Fruit fly (Drosophila melanogaster) whole organism, embryonic: ENCODE measurements around the gene Mocs2B.
"Not testable (repeated sequence)": the region's sequence is repeated elsewhere in the genome, so short reads cannot be mapped to it uniquely, and the experiment has no call there.

Source experiments
- Aef1 ChIP-seq: fragments of 200-800 bp; sonication (Bioruptor generic); IDR thresholded peaks from 3 replicates; pipeline ENCODE4 v1.3.6; 2022; ENCODE audit warnings: missing biosample characterization, missing genetic modification characterization
- Bgb ChIP-seq: fragments of 200-800 bp; sonication (Bioruptor generic); IDR thresholded peaks from 2 replicates; pipeline ENCODE4 v1.3.6; 2022; ENCODE audit warnings: missing biosample characterization, missing genetic modification characterization; ENCODE audit not compliant: partially characterized antibody
- CG10366 ChIP-seq: fragments of 200-800 bp; sonication (Bioruptor generic); IDR thresholded peaks from 2 replicates; pipeline ENCODE4 v1.3.6; 2022; ENCODE audit warnings: missing biosample characterization, missing genetic modification characterization
- CG11560 ChIP-seq: fragments of 200-800 bp; sonication (Bioruptor generic); IDR thresholded peaks from 3 replicates; pipeline ENCODE4 v1.3.6; 2022; ENCODE audit warnings: missing biosample characterization, missing genetic modification characterization
- CG11695 ChIP-seq: fragments of 200-800 bp; sonication (Bioruptor generic); IDR thresholded peaks from 3 replicates; pipeline ENCODE4 v1.3.6; 2022; ENCODE audit warnings: missing biosample characterization, missing genetic modification characterization
- CG14860 ChIP-seq: fragments of 200-800 bp; sonication (Bioruptor generic); IDR thresholded peaks from 3 replicates; pipeline ENCODE4 v1.3.6; 2022; ENCODE audit warnings: missing biosample characterization, missing genetic modification characterization; ENCODE audit not compliant: partially characterized antibody
- CG15011 ChIP-seq: fragments of 200-800 bp; sonication (Bioruptor generic); optimal IDR thresholded peaks from 3 replicates; lab custom pipeline; 2018; ENCODE audit warnings: missing biosample characterization, mild to moderate bottlenecking, missing genetic modification characterization
- CG2889 ChIP-seq: fragments of 200-800 bp; sonication (Bioruptor generic); IDR thresholded peaks from 3 replicates; pipeline ENCODE4 v1.3.6; 2022; ENCODE audit warnings: missing biosample characterization, missing genetic modification characterization
- CG30020 ChIP-seq: fragments of 200-800 bp; optimal IDR thresholded peaks from 2 replicates; lab custom pipeline; 2019; ENCODE audit warnings: missing biosample characterization, mild to moderate bottlenecking, missing genetic modification characterization, moderate library complexity
- CG32532 ChIP-seq: fragments of 200-800 bp; sonication (Bioruptor generic); IDR thresholded peaks from 2 replicates; pipeline ENCODE4 v1.3.6; 2022; ENCODE audit warnings: missing biosample characterization, missing genetic modification characterization
- CG33213 ChIP-seq: fragments of 200-800 bp; sonication (Bioruptor generic); optimal IDR thresholded peaks from 3 replicates; lab custom pipeline; 2016; ENCODE audit warnings: missing biosample characterization, missing genetic modification characterization
- CG34422 ChIP-seq: fragments of 200-800 bp; sonication (Bioruptor generic); IDR thresholded peaks from 3 replicates; pipeline ENCODE4 v1.3.6; 2022; ENCODE audit warnings: missing biosample characterization, missing genetic modification characterization
- CG3726 ChIP-seq: fragments of 200-800 bp; sonication (Bioruptor generic); IDR thresholded peaks from 3 replicates; pipeline ENCODE4, ENCODE4 v1.3.6; 2022; ENCODE audit warnings: missing biosample characterization, missing genetic modification characterization
- CG6254 ChIP-seq: fragments of 200-800 bp; sonication (Bioruptor generic); optimal IDR thresholded peaks from 3 replicates; lab custom pipeline; 2017; ENCODE audit warnings: mild to moderate bottlenecking, missing biosample characterization, missing genetic modification reagents, missing genetic modification characterization
- CG6654 ChIP-seq: fragments of 200-800 bp; sonication (Bioruptor generic); optimal IDR thresholded peaks from 2 replicates; lab custom pipeline; 2017; ENCODE audit warnings: missing biosample characterization, mild to moderate bottlenecking, missing genetic modification characterization
- CG9727 ChIP-seq: fragments of 200-800 bp; sonication (Bioruptor generic); optimal IDR thresholded peaks from 3 replicates; lab custom pipeline; 2017; ENCODE audit warnings: missing biosample characterization, mild to moderate bottlenecking, missing genetic modification characterization
- CG9876 ChIP-seq: fragments of 200-800 bp; sonication (Bioruptor generic); optimal IDR thresholded peaks from 2 replicates; lab custom pipeline; 2016; ENCODE audit warnings: missing biosample characterization, missing genetic modification characterization
- CkIIα-i1 ChIP-seq: fragments of 200-800 bp; sonication (Bioruptor generic); IDR thresholded peaks from 2 replicates; pipeline ENCODE4 v1.3.6; 2022; ENCODE audit warnings: missing biosample characterization, missing genetic modification characterization
- D ChIP-seq, 2 experiments: fragments of 200-800 bp in 1 of 2; fragments of >200 bp in 1 of 2; sonication (Bioruptor generic) in 1 of 2; optimal IDR thresholded peaks; 2 replicates in 1 of 2; 3 replicates in 1 of 2; lab custom pipeline; 2017; ENCODE audit warnings: mild to moderate bottlenecking in 1 of 2, missing biosample characterization in 1 of 2, missing genetic modification characterization in 1 of 2, missing genetic modification reagents in 1 of 2
- Dp ChIP-seq: fragments of 200-800 bp; sonication (Bioruptor generic); optimal IDR thresholded peaks from 2 replicates; lab custom pipeline; 2018; ENCODE audit warnings: missing biosample characterization, mild to moderate bottlenecking, missing genetic modification characterization, moderate library complexity
- H15 ChIP-seq: fragments of 200-800 bp; sonication (Bioruptor generic); IDR thresholded peaks from 3 replicates; pipeline ENCODE4 v1.3.6; 2022; ENCODE audit warnings: missing biosample characterization, missing genetic modification characterization
- MBD-R2 ChIP-seq: fragments of 200-800 bp; sonication (Bioruptor generic); IDR thresholded peaks from 2 replicates; pipeline ENCODE4 v1.3.6; 2022; ENCODE audit warnings: missing biosample characterization, missing genetic modification characterization
- MESR4 ChIP-seq: fragments of 200-800 bp; sonication (Bioruptor generic); optimal IDR thresholded peaks from 2 replicates; lab custom pipeline; 2018; ENCODE audit warnings: missing biosample characterization, mild to moderate bottlenecking, missing genetic modification characterization, moderate library complexity
- MTF-1 ChIP-seq: fragments of 200-800 bp; sonication (Bioruptor generic); optimal IDR thresholded peaks from 2 replicates; lab custom pipeline; 2018; ENCODE audit warnings: missing biosample characterization, mild to moderate bottlenecking, missing genetic modification characterization, borderline replicate concordance
- Med ChIP-seq: fragments of 200-800 bp; sonication (Bioruptor generic); peaks from one replicate; lab custom pipeline; 2016; ENCODE audit warnings: missing biosample characterization, missing genetic modification characterization, mild to moderate bottlenecking, inconsistent platforms, moderate library complexity
- Nf-YC ChIP-seq: fragments of 200-800 bp; optimal IDR thresholded peaks from 3 replicates; lab custom pipeline; 2019; ENCODE audit warnings: missing biosample characterization, mild to moderate bottlenecking, missing genetic modification characterization, moderate library complexity
- Opbp ChIP-seq: fragments of 200-800 bp; sonication (Bioruptor generic); IDR thresholded peaks from 3 replicates; pipeline ENCODE4 v1.3.6; 2022; ENCODE audit warnings: missing biosample characterization, missing genetic modification characterization; ENCODE audit not compliant: partially characterized antibody
- Ptx1 ChIP-seq: fragments of 200-800 bp; sonication (Bioruptor generic); IDR thresholded peaks from 2 replicates; pipeline ENCODE4 v1.3.6; 2022; ENCODE audit warnings: missing biosample characterization, missing genetic modification characterization
- Rfx ChIP-seq: fragments of 200-800 bp; sonication (Bioruptor generic); IDR thresholded peaks from 2 replicates; pipeline ENCODE4 v1.3.6; 2022; ENCODE audit warnings: missing biosample characterization, missing genetic modification characterization
- Scr ChIP-seq: fragments of 200-800 bp; sonication (Bioruptor generic); IDR thresholded peaks from 2 replicates; pipeline ENCODE4 v1.3.6; 2022; ENCODE audit warnings: missing biosample characterization, missing genetic modification characterization; ENCODE audit not compliant: partially characterized antibody
- bowl ChIP-seq: fragments of 200-800 bp; sonication (Bioruptor generic); IDR thresholded peaks from 2 replicates; pipeline ENCODE4 v1.3.6; 2022; ENCODE audit warnings: missing biosample characterization, missing genetic modification characterization
- dati ChIP-seq: fragments of 200-800 bp; sonication (Bioruptor generic); IDR thresholded peaks from 2 replicates; pipeline ENCODE4 v1.3.6; 2022; ENCODE audit warnings: missing biosample characterization, missing genetic modification characterization
- dmrt11E ChIP-seq: fragments of 200-800 bp; sonication (Bioruptor generic); optimal IDR thresholded peaks from 3 replicates; lab custom pipeline; 2018; ENCODE audit warnings: missing biosample characterization, mild to moderate bottlenecking, missing genetic modification characterization, moderate library complexity
- ewg ChIP-seq: fragments of 200-800 bp; sonication (Bioruptor generic); optimal IDR thresholded peaks from 3 replicates; lab custom pipeline; 2017; ENCODE audit warnings: mild to moderate bottlenecking, missing biosample characterization, missing genetic modification reagents, missing genetic modification characterization
- hb ChIP-seq: fragments of 200-800 bp; sonication (Bioruptor generic); IDR thresholded peaks from 3 replicates; pipeline ENCODE4 v1.3.6; 2022; ENCODE audit warnings: missing biosample characterization, missing genetic modification characterization; ENCODE audit not compliant: partially characterized antibody
- hbn ChIP-seq: fragments of 200-800 bp; sonication (Bioruptor generic); IDR thresholded peaks from 2 replicates; pipeline ENCODE4 v1.3.6; 2022; ENCODE audit warnings: missing biosample characterization, missing genetic modification characterization; ENCODE audit not compliant: partially characterized antibody
- ind ChIP-seq: fragments of 200-800 bp; sonication (Bioruptor generic); optimal IDR thresholded peaks from 3 replicates; lab custom pipeline; 2016; ENCODE audit warnings: missing biosample characterization, missing genetic modification characterization
- mld ChIP-seq: fragments of 200-800 bp; sonication (Bioruptor generic); IDR thresholded peaks from 3 replicates; pipeline ENCODE4 v1.3.6; 2022; ENCODE audit warnings: missing biosample characterization, missing genetic modification characterization; ENCODE audit not compliant: partially characterized antibody
- nerfin-2 ChIP-seq: fragments of 200-800 bp; sonication (Bioruptor generic); IDR thresholded peaks from 2 replicates; pipeline ENCODE4 v1.3.6; 2022; ENCODE audit warnings: missing biosample characterization, missing genetic modification characterization; ENCODE audit not compliant: partially characterized antibody
- otp ChIP-seq: fragments of 200-800 bp; sonication (Bioruptor generic); IDR thresholded peaks from 3 replicates; pipeline ENCODE4, ENCODE4 v1.3.6; 2022; ENCODE audit warnings: missing biosample characterization, missing genetic modification characterization
- ranshi ChIP-seq: fragments of 200-800 bp; sonication (Bioruptor generic); IDR thresholded peaks from 2 replicates; pipeline ENCODE4 v1.3.6; 2022; ENCODE audit warnings: missing biosample characterization, missing genetic modification characterization
- scrt ChIP-seq: fragments of 200-800 bp; sonication (Bioruptor generic); optimal IDR thresholded peaks from 2 replicates; lab custom pipeline; 2018; ENCODE audit warnings: missing biosample characterization, mild to moderate bottlenecking, missing genetic modification characterization, moderate library complexity
- sim ChIP-seq: fragments of 200-800 bp; sonication (Bioruptor generic); IDR thresholded peaks from 2 replicates; pipeline ENCODE4 v1.3.6; 2022; ENCODE audit warnings: missing biosample characterization, missing genetic modification characterization
- sob ChIP-seq: fragments of 200-800 bp; sonication (Bioruptor generic); IDR thresholded peaks from 2 replicates; pipeline ENCODE4 v1.3.6; 2022; ENCODE audit warnings: missing biosample characterization, missing genetic modification characterization
- stc ChIP-seq: fragments of 200-800 bp; sonication (Bioruptor generic); IDR thresholded peaks from 2 replicates; pipeline ENCODE4 v1.3.6; 2022; ENCODE audit warnings: missing biosample characterization, missing genetic modification characterization
- ttk ChIP-seq: fragments of 200-800 bp; sonication (Bioruptor generic); IDR thresholded peaks from 2 replicates; pipeline ENCODE4 v2.1.2; 2022; ENCODE audit warnings: missing biosample characterization, missing genetic modification characterization
- wek ChIP-seq: fragments of 200-800 bp; sonication (Bioruptor generic); optimal IDR thresholded peaks from 3 replicates; lab custom pipeline; 2018; ENCODE audit warnings: missing biosample characterization, mild to moderate bottlenecking, missing genetic modification characterization, moderate library complexity
- z ChIP-seq: fragments of 200-800 bp; sonication (Bioruptor generic); IDR thresholded peaks from 3 replicates; pipeline ENCODE4 v1.3.6; 2022; ENCODE audit warnings: missing biosample characterization, missing genetic modification characterization
- zfh1 ChIP-seq: fragments of 200-800 bp; sonication (Bioruptor generic); IDR thresholded peaks from 3 replicates; pipeline ENCODE4 v1.3.6; 2022; ENCODE audit warnings: missing biosample characterization, missing genetic modification characterization

Gene Mocs2B

DNA sequence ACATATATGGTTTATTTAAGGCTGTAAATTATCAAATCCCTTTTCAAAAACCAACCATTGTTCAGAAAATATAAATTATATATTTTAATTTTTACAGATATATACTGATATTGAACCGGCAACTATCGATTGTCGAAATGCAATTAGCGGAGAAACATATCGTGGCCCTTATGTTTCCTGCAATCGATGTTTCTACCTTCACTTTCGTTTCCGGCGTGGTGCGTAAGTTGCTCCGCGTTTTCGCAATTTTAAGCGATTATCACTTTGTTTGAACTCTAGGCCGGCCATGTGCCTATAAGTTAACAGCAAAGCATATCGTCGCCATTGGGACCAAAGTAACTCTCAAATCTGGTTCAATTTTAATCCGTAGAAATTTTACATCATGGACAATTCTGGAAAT is 3.9 kb downstream of the Mocs2B start, which contains the start of gene vig2 (continued):
- TF ChIP-seq sim (GFP tag; lab: Robert Waterston, UW) (peak; percentile 54; the same call in 1 of the 2 replicates), ewg (GFP tag; lab: Kevin White, UChicago) (peak; percentile 22), ind (GFP tag; lab: Kevin White, UChicago) (peak; percentile 20), dati (GFP tag; lab: Robert Waterston, UW) (0 out of 2 replicates have a peak, but pooled peaks have one; percentile 62), MESR4 (peak; percentile 72), nerfin-2 (GFP tag; lab: Robert Waterston, UW) (peak; percentile 80), CG9876 (peak; percentile 4), wek (GFP tag; lab: Kevin White, UChicago) (peak; percentile 22), dmrt11E (tag; lab: Kevin White, UChicago) (peak; percentile 17), scrt (GFP tag; lab: Kevin White, UChicago) (peak; percentile 39), Bgb (GFP tag; lab: Robert Waterston, UW) (peak; percentile 92), CG2889 (GFP tag; lab: Robert Waterston, UW) (peak; percentile 63; the same call in 2 of the 3 replicates), Aef1 (GFP tag; lab: Robert Waterston, UW) (peak; percentile 65; the same call in 2 of the 3 replicates), stc (GFP tag; lab: Robert Waterston, UW) (peak; percentile 38; the same call in 1 of the 2 replicates), zfh1 (peak; percentile 78), MBD-R2 (GFP tag; lab: Robert Waterston, UW) (peak; percentile 58), D (GFP tag; optimal IDR thresholded peaks at IDR 0.05; lab: Kevin White, UChicago) (peak; percentile 2), CG9727 (GFP tag; lab: Kevin White, UChicago) (peak; percentile 72), CG14860 (GFP tag; lab: Robert Waterston, UW) (peak; percentile 84), hb (GFP tag; lab: Robert Waterston, UW) (peak; percentile 85), CG30020 (peak; percentile 25), Rfx (GFP tag; lab: Robert Waterston, UW) (peak; percentile 93), CG11560 (tag; lab: Robert Waterston, UW) (peak; percentile 24; the same call in 1 of the 3 replicates), z (GFP tag; lab: Robert Waterston, UW) (0 out of 3 replicates have a peak, but pooled peaks have one; percentile 33), ttk (GFP tag; lab: Robert Waterston, UW) (peak; percentile 77; the same call in 1 of the 2 replicates), CG10366 (peak; percentile 84), CG6654 (GFP tag; lab: Kevin White, UChicago) (peak; percentile 10), H15 (peak; percentile 79), otp (GFP tag; lab: Robert Waterston, UW) (peak; percentile 87), CG32532 (GFP tag; lab: Robert Waterston, UW) (peak; percentile 90), CG6254 (peak; percentile 5), hbn (GFP tag; lab: Robert Waterston, UW) (peak; percentile 57), mld (GFP tag; lab: Robert Waterston, UW) (peak; percentile 91), Opbp (GFP tag; lab: Robert Waterston, UW) (peak; percentile 95), CG3726 (GFP tag; lab: Robert Waterston, UW) (0 out of 3 replicates have a peak, but pooled peaks have one; percentile 63), CkIIα-i1 (peak; percentile 5; the same call in 1 of the 2 replicates), bowl (GFP tag; lab: Robert Waterston, UW) (peak; percentile 73), ranshi (GFP tag; lab: Robert Waterston, UW) (peak; percentile 66; the same call in 1 of the 2 replicates), Med (GFP tag; lab: Kevin White, UChicago) (peak; percentile 92), CG34422 (peak; percentile 82), CG11695 (0 out of 3 replicates have a peak, but pooled peaks have one; percentile 39), CG33213 (GFP tag; lab: Kevin White, UChicago) (peak; percentile 29), Ptx1 (GFP tag; lab: Robert Waterston, UW) (peak; percentile 70), Nf-YC (tag; lab: Kevin White, UChicago) (peak; percentile 3), MTF-1 (peak; percentile 81), CG15011 (GFP tag; lab: Kevin White, UChicago) (peak; percentile 18), sob (peak; percentile 84), Dp (GFP tag; lab: Kevin White, UChicago) (peak; percentile 4), Scr (peak; percentile 90)
- TF ChIP-seq D (optimal IDR thresholded peaks at IDR 0.05; lab: Kevin White, UChicago): not testable (repeated sequence)
